Fruit fly (Drosophila melanogaster): ENCODE measurements around the gene CG13995.

The CG13995 gene

DNA sequence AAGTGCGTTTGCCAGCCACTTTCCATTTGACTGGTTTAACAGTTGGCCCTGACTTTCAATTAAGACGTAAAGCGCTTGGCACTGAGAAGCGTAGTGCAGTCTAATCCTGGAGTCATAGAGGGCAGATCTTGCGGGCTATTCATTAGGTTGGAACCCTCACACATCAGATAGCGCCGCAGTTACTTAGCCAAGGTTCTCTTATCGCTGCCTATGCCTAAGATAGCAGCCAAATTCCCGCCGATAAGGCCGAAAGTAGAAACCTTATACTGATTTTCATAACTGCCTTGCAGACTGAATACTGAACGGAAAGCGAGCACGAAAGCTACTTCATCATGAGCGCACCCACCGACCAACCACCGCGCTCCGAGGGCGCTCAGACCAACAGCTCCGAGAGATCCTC, 18.0 kb downstream of the CG13995 start:
- TF ChIP-seq CG8159 (tag; optimal IDR thresholded peaks at IDR 0.05) (no peak), gl (tag; optimal IDR thresholded peaks at IDR 0.05) (no peak), CG32121 (GFP tag; IDR thresholded peaks at IDR 0.05) (no peak), CG13204 (GFP tag; optimal IDR thresholded peaks at IDR 0.05) (no peak), EcR (GFP tag; optimal IDR thresholded peaks at IDR 0.05) (no peak), Snoo (tag; optimal IDR thresholded peaks at IDR 0.05) (no peak)

dm6 chr2L:6073894-6074293, 19.8 kb downstream of the CG13995 start:
- TF ChIP-seq D1 (tag; optimal IDR thresholded peaks at IDR 0.05) (no peak), CG13204 (GFP tag; optimal IDR thresholded peaks at IDR 0.05) (no peak), CG34367 (tag; optimal IDR thresholded peaks at IDR 0.05) (no peak), CG32121 (GFP tag; IDR thresholded peaks at IDR 0.05) (no peak), Pif1B (GFP tag; optimal IDR thresholded peaks at IDR 0.05) (no peak), Ets98B (GFP tag; IDR thresholded peaks at IDR 0.05) (no peak), EcR (GFP tag; optimal IDR thresholded peaks at IDR 0.05) (no peak), rn (GFP tag; IDR thresholded peaks at IDR 0.05) (no peak), Snoo (tag; optimal IDR thresholded peaks at IDR 0.05) (no peak)

DNA sequence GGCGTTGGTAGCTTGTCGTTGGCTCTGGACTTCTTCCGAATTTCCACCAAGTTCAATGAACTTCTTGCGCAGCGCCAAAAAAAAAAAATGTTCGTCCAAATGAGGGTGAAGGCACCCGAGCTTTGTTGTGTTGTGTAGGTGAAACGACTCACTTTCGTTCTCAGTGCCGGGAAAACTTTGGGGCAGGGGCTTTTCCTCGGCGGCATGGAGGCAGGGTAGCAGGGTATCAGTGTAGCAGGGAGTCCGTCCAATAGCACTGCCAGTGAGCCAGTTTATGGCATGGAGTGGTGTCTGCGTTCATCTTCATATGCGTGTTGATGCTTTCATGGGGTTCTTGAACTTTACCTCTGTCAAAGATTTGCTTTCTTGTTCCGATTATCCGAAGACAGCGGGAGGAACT, 20.2 kb downstream of the CG13995 start:
- no peak for TF ChIP-seq D1 (tag; optimal IDR thresholded peaks at IDR 0.05)
- TF ChIP-seq EcR (GFP tag; optimal IDR thresholded peaks at IDR 0.05), result peak; percentile 4

DNA sequence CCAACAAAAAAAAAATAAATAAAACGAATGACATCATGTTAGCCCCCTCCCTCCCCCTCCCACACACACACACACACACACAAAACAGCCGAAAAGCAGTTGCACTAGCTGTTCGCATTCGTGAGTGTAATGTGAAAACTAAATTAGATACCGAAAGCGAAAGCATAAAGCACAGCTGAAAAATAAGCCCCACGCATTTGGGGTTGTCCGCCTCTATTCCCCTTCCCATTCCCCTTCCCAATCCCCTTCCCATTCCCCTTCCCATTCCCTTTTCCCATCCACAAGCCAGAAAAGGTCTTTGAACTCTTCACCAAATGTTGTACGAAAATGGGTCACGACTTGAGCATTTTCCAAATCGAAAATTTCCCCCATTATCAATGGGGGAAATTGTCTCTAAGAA, 21.2 kb downstream of the CG13995 start:
- TF ChIP-seq CG9948 (tag; optimal IDR thresholded peaks at IDR 0.05), result no peak

- no peak for TF ChIP-seq CG34367 (tag; optimal IDR thresholded peaks at IDR 0.05)
Measured at dm6 chr2L:6076143-6076542, 22.0 kb downstream of the CG13995 start.

dm6 chr2L:6076829-6077364, 22.8 kb downstream of the CG13995 start:
- TF ChIP-seq D1 (tag; optimal IDR thresholded peaks at IDR 0.05), result no peak
- no peak for TF ChIP-seq CG32121 (GFP tag; IDR thresholded peaks at IDR 0.05)
- TF ChIP-seq CG34367 (tag; optimal IDR thresholded peaks at IDR 0.05), result no peak
- TF ChIP-seq gl (tag; optimal IDR thresholded peaks at IDR 0.05), result no peak
- no peak for TF ChIP-seq CG9948 (tag; optimal IDR thresholded peaks at IDR 0.05)
- TF ChIP-seq CG12605 (GFP tag; IDR thresholded peaks at IDR 0.05), result no peak
- no peak for TF ChIP-seq CG17806 (tag; optimal IDR thresholded peaks at IDR 0.05)
- no peak for TF ChIP-seq Snoo (tag; optimal IDR thresholded peaks at IDR 0.05)
- TF ChIP-seq Pif1A (GFP tag; optimal IDR thresholded peaks at IDR 0.05), result no peak
- no peak for TF ChIP-seq EcR (GFP tag; optimal IDR thresholded peaks at IDR 0.05)
- TF ChIP-seq CG15710 (tag; optimal IDR thresholded peaks at IDR 0.05), result no peak
- TF ChIP-seq Ets98B (GFP tag; IDR thresholded peaks at IDR 0.05), result no peak
- no peak for TF ChIP-seq CG14655 (GFP tag; optimal IDR thresholded peaks at IDR 0.05)
- TF ChIP-seq fd96Ca (GFP tag; IDR thresholded peaks at IDR 0.05), result no peak
- TF ChIP-seq CG10348 (GFP tag; IDR thresholded peaks at IDR 0.05), result no peak
- TF ChIP-seq CG13204 (GFP tag; optimal IDR thresholded peaks at IDR 0.05), result no peak
- no peak for TF ChIP-seq Pif1B (GFP tag; optimal IDR thresholded peaks at IDR 0.05)
- TF ChIP-seq CG8159 (tag; optimal IDR thresholded peaks at IDR 0.05), result no peak

DNA sequence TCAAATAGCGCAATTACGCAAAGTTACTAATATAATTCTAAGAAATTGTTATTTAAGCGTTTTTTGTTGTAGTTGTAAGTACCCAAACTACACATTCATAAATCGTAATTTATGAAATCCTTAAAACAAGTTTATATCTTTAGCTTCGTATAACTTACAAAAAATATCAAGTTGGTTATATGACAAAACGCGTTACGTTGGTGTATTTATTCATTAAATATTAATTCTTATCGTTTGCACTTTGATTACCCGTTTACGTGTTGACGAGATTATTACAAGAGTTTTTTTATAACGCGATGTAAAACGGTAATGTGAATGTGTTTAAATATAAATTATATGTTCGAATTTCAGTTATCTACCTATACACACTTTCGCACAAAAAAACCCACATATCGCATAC, 23.5 kb downstream of the CG13995 start:
- no peak for TF ChIP-seq CG12605 (GFP tag; IDR thresholded peaks at IDR 0.05)
- TF ChIP-seq CG8301 (tag; optimal IDR thresholded peaks at IDR 0.05), result no peak
- TF ChIP-seq gl (tag; optimal IDR thresholded peaks at IDR 0.05), result no peak
- no peak for TF ChIP-seq fd96Ca (GFP tag; IDR thresholded peaks at IDR 0.05)

- TF ChIP-seq CG4496 (GFP tag; IDR thresholded peaks at IDR 0.05) (peak; percentile 57), rn (GFP tag; IDR thresholded peaks at IDR 0.05) (no peak), CG10348 (GFP tag; IDR thresholded peaks at IDR 0.05) (no peak), CG34367 (tag; optimal IDR thresholded peaks at IDR 0.05) (no peak), EcR (GFP tag; optimal IDR thresholded peaks at IDR 0.05) (peak; percentile 100), CG17806 (tag; optimal IDR thresholded peaks at IDR 0.05) (no peak), CG13204 (GFP tag; optimal IDR thresholded peaks at IDR 0.05) (peak; percentile 72), Pif1A (GFP tag; optimal IDR thresholded peaks at IDR 0.05) (no peak), Snoo (tag; optimal IDR thresholded peaks at IDR 0.05) (peak; percentile 56), CG14655 (GFP tag; optimal IDR thresholded peaks at IDR 0.05) (no peak), CG32121 (GFP tag; IDR thresholded peaks at IDR 0.05) (peak; percentile 75), fd96Ca (GFP tag; IDR thresholded peaks at IDR 0.05) (peak; percentile 29; the same call in 1 of the 3 replicates), Ets98B (GFP tag; IDR thresholded peaks at IDR 0.05) (peak; percentile 47; the same call in 1 of the 2 replicates), gl (tag; optimal IDR thresholded peaks at IDR 0.05) (peak; percentile 1), Pif1B (GFP tag; optimal IDR thresholded peaks at IDR 0.05) (no peak), CG12605 (GFP tag; IDR thresholded peaks at IDR 0.05) (no peak), CG8301 (tag; optimal IDR thresholded peaks at IDR 0.05) (peak; percentile 5), CG8159 (tag; optimal IDR thresholded peaks at IDR 0.05) (no peak), CG9948 (tag; optimal IDR thresholded peaks at IDR 0.05) (no peak), D1 (tag; optimal IDR thresholded peaks at IDR 0.05) (no peak), CG15710 (tag; optimal IDR thresholded peaks at IDR 0.05) (no peak)
Measured at dm6 chr2L:6078757-6079351, 24.8 kb downstream of the CG13995 start.
